ENCODE assay signal across 1 fruit fly cellular context in the genomic region with DNA sequence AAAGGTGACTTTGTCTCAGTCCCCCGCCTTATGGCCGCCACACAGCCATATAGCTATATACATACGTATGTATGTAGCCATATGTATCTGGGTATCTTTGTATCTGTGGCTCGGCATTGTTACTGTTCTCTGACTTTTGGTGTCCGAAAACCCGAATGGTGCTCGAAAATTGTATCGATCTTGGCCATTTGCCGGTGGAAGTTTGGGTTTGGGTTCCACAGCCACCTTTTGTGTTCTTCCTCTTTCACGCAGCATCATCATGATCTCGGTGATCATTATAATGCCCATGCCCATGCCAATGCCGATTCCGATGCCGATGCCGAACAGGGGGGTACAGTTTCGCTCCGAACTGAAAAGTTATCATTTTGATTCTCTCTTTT.
TF ChIP-seq lines count a peak whose summit lies in the region.

No protein-coding gene starts in this region.

TF ChIP-seq in whole organism, embryonic, 481 proteins besides CTCF, POLR2A, EP300 and RAD21 (continued from another document):
- TF ChIP-seq CG11456 (GFP tag; IDR thresholded peaks at IDR 0.05; lab: Robert Waterston, UW), result no peak
- no peak for TF ChIP-seq mirr (GFP tag; optimal IDR thresholded peaks at IDR 0.05; lab: Kevin White, UChicago)
- no peak for TF ChIP-seq PHDP (tag; optimal IDR thresholded peaks at IDR 0.05; lab: Kevin White, UChicago)
- TF ChIP-seq twi (tag; optimal IDR thresholded peaks at IDR 0.05; lab: Kevin White, UChicago), result no peak
- TF ChIP-seq CG17361 (GFP tag; IDR thresholded peaks at IDR 0.05; lab: Robert Waterston, UW), result no peak
- TF ChIP-seq Sry-δ (GFP tag; optimal IDR thresholded peaks at IDR 0.05; lab: Kevin White, UChicago), result no peak
- TF ChIP-seq MBD-R2 (GFP tag; IDR thresholded peaks at IDR 0.05; lab: Robert Waterston, UW), result no peak
- no peak for TF ChIP-seq CG15479 (GFP tag; optimal IDR thresholded peaks at IDR 0.05; lab: Kevin White, UChicago)
- TF ChIP-seq D (optimal IDR thresholded peaks at IDR 0.05; lab: Kevin White, UChicago), result peak; percentile 85
- TF ChIP-seq D (GFP tag; optimal IDR thresholded peaks at IDR 0.05; lab: Kevin White, UChicago), result no peak
- no peak for TF ChIP-seq Eip74EF (GFP tag; optimal IDR thresholded peaks at IDR 0.05; lab: Kevin White, UChicago)
- no peak for TF ChIP-seq Neu2 (GFP tag; optimal IDR thresholded peaks at IDR 0.05; lab: Kevin White, UChicago; ENCODE audit: borderline replicate concordance)
- TF ChIP-seq CG17385 (GFP tag; optimal IDR thresholded peaks at IDR 0.05; lab: Kevin White, UChicago), result peak; percentile 82
- TF ChIP-seq onecut (GFP tag; IDR thresholded peaks at IDR 0.05; lab: Robert Waterston, UW), result peak; percentile 23; the same call in 1 of the 2 replicates
- TF ChIP-seq MTF-1 (GFP tag; optimal IDR thresholded peaks at IDR 0.05; lab: Kevin White, UChicago; ENCODE audit: borderline replicate concordance), result no peak
- peak; percentile 64 for TF ChIP-seq Deaf1 (tag; optimal IDR thresholded peaks at IDR 0.05; lab: Kevin White, UChicago)
- TF ChIP-seq run (tag; optimal IDR thresholded peaks at IDR 0.05; lab: Kevin White, UChicago), result no peak
- no peak for TF ChIP-seq Six4 (GFP tag; optimal IDR thresholded peaks at IDR 0.05; lab: Kevin White, UChicago)
- no peak for TF ChIP-seq Lhr (GFP tag; optimal IDR thresholded peaks at IDR 0.05; lab: Kevin White, UChicago)
- TF ChIP-seq tll (GFP tag; optimal IDR thresholded peaks at IDR 0.05; lab: Kevin White, UChicago), result peak in 1 of 2 experiments; percentile 66
- TF ChIP-seq CG3065 (GFP tag; optimal IDR thresholded peaks at IDR 0.05; lab: Kevin White, UChicago), result no peak
- TF ChIP-seq CG2116 (GFP tag; optimal IDR thresholded peaks at IDR 0.05; lab: Kevin White, UChicago), result no peak
- TF ChIP-seq row (GFP tag; IDR thresholded peaks at IDR 0.05; lab: Robert Waterston, UW), result no peak
- peak; percentile 92 for TF ChIP-seq CG13894 (tag; optimal IDR thresholded peaks at IDR 0.05; lab: Kevin White, UChicago)
- no peak for TF ChIP-seq CkIIα-i1 (GFP tag; IDR thresholded peaks at IDR 0.05; lab: Robert Waterston, UW)
- TF ChIP-seq CG3407 (GFP tag; optimal IDR thresholded peaks at IDR 0.05; lab: Kevin White, UChicago), result no peak
- no peak for TF ChIP-seq CG9215 (GFP tag; IDR thresholded peaks at IDR 0.05; lab: Robert Waterston, UW)
- TF ChIP-seq Fer3 (tag; optimal IDR thresholded peaks at IDR 0.05; lab: Kevin White, UChicago), result no peak
- no peak for TF ChIP-seq abd-A (tag; optimal IDR thresholded peaks at IDR 0.05; lab: Kevin White, UChicago)
- TF ChIP-seq ttk (GFP tag; IDR thresholded peaks at IDR 0.05; lab: Robert Waterston, UW), result no peak
- TF ChIP-seq Hmx (GFP tag; optimal IDR thresholded peaks at IDR 0.05; lab: Kevin White, UChicago), result no peak
- peak; percentile 85 for TF ChIP-seq CG12769 (tag; optimal IDR thresholded peaks at IDR 0.05; lab: Kevin White, UChicago)
- TF ChIP-seq Drgx (GFP tag; IDR thresholded peaks at IDR 0.05; lab: Robert Waterston, UW), result no peak
- TF ChIP-seq ap (GFP tag; IDR thresholded peaks at IDR 0.05; lab: Robert Waterston, UW), result no peak
- TF ChIP-seq eve (GFP tag; optimal IDR thresholded peaks at IDR 0.05; lab: Kevin White, UChicago), result no peak
- no peak for TF ChIP-seq gfzf (GFP tag; optimal IDR thresholded peaks at IDR 0.05; lab: Kevin White, UChicago)
- TF ChIP-seq sens (GFP tag; lab: Kevin White, UChicago), result peak; percentile 69
- TF ChIP-seq kni (GFP tag; optimal IDR thresholded peaks at IDR 0.05; lab: Kevin White, UChicago), result peak; percentile 97
- peak; percentile 51 for TF ChIP-seq CG10543 (GFP tag; optimal IDR thresholded peaks at IDR 0.05; lab: Kevin White, UChicago)
- TF ChIP-seq so (GFP tag; IDR thresholded peaks at IDR 0.05; lab: Robert Waterston, UW), result no peak
- TF ChIP-seq Ada2b (GFP tag; IDR thresholded peaks at IDR 0.05; lab: Robert Waterston, UW), result no peak
- TF ChIP-seq h (optimal IDR thresholded peaks at IDR 0.05; lab: Kevin White, UChicago), result no peak
- TF ChIP-seq dan (GFP tag; IDR thresholded peaks at IDR 0.05; lab: Robert Waterston, UW), result no peak
- no peak for TF ChIP-seq bigmax (GFP tag; optimal IDR thresholded peaks at IDR 0.05; lab: Kevin White, UChicago)
- no peak for TF ChIP-seq z (GFP tag; IDR thresholded peaks at IDR 0.05; lab: Robert Waterston, UW)
- peak; percentile 84 for TF ChIP-seq Lpt (GFP tag; optimal IDR thresholded peaks at IDR 0.05; lab: Kevin White, UChicago)
- TF ChIP-seq dm (GFP tag; optimal IDR thresholded peaks at IDR 0.05; lab: Kevin White, UChicago), result no peak
- no peak for TF ChIP-seq phol (tag; optimal IDR thresholded peaks at IDR 0.05; lab: Kevin White, UChicago)
- no peak for TF ChIP-seq Max (GFP tag; optimal IDR thresholded peaks at IDR 0.05; lab: Kevin White, UChicago)
- no peak for TF ChIP-seq CG12071 (GFP tag; optimal IDR thresholded peaks at IDR 0.05; lab: Kevin White, UChicago)
